Worm (Caenorhabditis elegans) whole organism, L4 larva: ENCODE measurements around the gene glrx-5.

Source experiments
- egl-27 ChIP-seq: sonication (generic microtip); optimal IDR thresholded peaks from 3 replicates; lab custom pipeline; 2017; ENCODE audit warnings: missing biosample characterization, missing genetic modification reagents, missing genetic modification characterization
- nhr-48 ChIP-seq: sonication (generic microtip); optimal IDR thresholded peaks from 2 replicates; lab custom pipeline; 2016; ENCODE audit warnings: mild to moderate bottlenecking, missing genetic modification characterization, missing compliant biosample characterization

- TF ChIP-seq egl-27 (tag; lab: Kevin White, UChicago) (no peak), nhr-48 (tag; lab: Kevin White, UChicago) (no peak)
These were observed 40.9 kb upstream of the glrx-5 start for ce11 chrIII:12414533-12414932.
